Fruit fly (Drosophila melanogaster) whole organism, larva: ENCODE data around the gene CG6283.

Experiments used
- noc ChIP-seq: fragments of 200-800 bp; sonication (Bioruptor generic); optimal IDR thresholded peaks from 3 replicates; lab custom pipeline; 2019; ENCODE audit warnings: missing biosample characterization, mild to moderate bottlenecking, missing genetic modification characterization, moderate library complexity

The CG6283 gene

DNA sequence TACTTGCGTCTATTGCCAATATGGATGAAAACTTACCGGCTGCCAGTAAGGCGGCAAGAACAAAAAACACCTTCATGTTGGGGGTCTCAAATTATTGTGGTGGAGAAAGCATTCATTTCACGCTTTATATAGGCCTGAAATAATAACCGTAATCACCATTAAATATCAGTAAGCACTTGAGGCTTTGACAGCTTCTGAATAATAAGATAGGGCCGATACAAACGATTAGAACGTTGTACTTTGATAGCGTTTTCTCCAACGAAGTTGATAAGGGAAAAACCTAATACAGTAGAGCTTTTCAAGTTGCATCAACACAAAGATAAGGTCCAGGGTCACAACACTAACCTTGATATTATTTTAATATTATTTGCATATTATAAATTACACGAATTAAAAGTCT, at the start of gene CG6283:
Gene CG6283 (minus strand): TSS at position 101 of the 400 bp plus-strand sequence.
- TF ChIP-seq noc: no peak

DNA sequence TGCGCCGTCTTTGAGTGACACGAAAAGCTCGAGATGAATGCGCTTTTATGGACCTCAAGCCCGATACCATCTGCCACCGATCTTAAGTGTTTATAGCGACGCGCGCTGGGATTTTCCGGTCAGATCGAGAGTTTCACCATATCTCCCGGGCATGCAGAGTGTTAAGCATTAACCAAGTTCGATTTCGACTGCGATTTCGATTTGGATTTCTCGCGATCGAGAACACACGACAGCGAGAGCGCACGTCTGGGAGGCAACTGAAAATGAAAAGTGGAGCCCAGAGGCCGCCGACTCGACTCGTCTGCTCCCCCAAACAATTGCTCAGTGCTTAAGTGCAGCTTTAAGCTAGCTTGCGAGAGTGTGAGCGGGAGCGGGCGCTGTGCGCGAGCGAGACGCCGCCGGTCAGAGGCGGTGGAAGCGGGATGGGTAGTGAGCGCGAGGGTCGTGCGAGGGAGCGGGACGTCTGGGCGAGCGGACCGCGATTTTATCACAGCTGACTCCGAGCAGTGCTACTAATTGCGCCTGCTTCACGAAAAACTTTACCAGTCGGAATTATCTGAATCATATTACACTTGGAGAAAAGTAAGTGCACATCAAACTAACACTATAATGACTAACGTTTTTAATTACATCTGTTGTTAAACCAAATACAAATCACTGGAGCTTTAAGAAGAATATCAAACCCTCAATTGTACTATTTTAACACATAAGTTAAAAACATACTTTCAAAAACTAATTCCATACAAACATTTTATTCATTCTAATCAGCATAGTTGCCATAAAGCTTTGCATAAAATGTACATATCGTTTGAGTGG, 48.8 kb upstream of the CG6283 start, which contains the start of gene spz:
Gene spz (minus strand): TSS at position 261 of the 816 bp plus-strand sequence.
- no peak for TF ChIP-seq noc

DNA sequence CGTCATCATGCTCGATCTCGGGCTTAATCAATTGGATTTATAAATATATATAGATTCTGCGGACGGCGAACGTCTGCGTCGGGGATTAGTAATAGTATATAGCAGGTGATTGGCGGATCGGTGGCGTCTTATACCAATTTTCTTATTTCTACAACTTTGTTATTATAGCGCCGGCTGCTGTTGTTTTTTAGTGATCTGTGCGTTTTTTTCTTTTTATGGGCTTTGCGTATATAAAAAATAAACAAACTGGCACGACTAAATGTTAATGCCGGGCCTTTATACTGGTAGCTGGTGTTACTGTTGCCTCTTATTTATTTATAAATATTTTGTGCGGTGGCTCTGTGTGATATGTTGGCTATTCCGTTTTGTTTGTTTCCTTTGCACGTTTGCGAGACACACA, 48.0 kb upstream of the CG6283 start:
- no peak for TF ChIP-seq noc

DNA sequence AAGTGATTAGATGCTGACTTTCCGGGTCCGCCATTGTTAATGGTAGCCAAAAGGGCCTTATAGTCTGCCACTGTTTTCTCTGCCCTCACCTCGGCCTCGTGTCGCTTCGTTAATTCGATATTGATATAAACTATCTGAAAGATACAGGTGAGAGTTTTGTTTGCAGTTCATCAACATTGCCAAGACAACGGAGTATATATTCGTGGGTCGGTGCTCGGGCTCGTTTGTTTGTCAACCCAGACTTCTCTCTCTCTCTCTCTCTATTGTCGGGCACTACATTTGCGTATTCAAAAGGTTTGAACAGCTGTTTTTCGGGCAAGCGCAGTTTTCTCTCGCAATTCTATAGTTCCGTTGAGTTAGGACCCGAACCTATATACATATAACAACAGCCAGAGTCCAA, 46.2 kb upstream of the CG6283 start:
- no peak for TF ChIP-seq noc

DNA sequence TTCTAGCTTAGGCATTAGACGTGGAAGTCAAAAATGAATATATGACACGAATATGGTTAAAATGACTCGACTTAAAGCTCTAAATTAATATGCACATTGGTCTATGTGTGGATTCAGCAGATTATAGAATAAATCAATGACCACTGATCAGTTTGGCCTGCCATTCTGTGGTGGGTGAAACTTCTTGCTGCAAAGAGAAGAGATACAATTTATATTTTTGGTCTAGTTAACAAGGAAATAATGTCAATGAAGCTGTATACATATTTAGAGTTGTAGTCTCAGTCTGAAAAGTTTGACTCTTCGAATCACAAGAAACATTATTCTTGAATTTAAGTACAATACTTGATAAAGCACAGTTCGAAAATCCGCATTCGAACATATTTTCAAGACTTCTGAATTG, 44.0 kb upstream of the CG6283 start, which contains the start of gene CG43935:
Gene CG43935 (plus strand): TSS at position 301 of the 400 bp plus-strand sequence.
- TF ChIP-seq noc: no peak

DNA sequence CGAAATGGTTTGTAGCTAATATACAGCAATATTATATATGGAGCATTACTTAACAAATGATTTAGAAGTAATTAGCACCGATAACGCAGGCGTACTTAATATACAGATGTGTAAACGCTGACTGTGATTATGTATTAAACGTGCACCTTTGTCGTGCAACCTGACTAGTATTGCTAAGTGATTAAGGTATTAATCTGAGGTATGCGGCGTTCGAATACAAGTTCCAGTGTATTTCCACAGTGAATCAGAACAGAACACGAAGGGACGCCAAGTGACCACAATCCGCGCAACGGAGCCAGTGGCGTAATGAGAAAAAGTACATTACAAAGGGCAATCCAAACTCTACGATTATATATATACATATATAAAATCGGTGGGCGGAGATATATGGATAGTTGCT, 42.9 kb upstream of the CG6283 start, which contains the start of gene Nep5:
Gene Nep5 (minus strand): TSS at position 101 of the 400 bp plus-strand sequence.
- TF ChIP-seq noc: no peak

DNA sequence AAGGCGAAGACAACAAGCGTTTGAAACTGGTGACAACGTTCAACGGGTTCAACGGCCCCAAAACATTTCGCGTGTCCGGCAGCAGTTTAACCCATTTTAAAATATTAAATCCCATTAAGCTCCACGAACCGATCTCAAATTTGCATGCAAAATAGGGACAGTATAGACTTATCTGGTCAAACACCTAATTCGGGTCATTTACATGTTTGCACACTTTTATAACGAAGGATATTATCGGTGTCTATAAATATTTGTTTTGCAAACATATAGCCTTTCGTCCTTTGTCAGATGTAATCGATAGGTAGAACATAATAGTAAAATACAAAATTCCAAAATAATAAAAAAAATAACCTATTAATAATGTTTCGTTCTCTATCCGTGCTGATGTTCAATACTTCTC, 40.7 kb upstream of the CG6283 start, which contains the start of gene CG34292:
Gene CG34292 (plus strand): TSS at position 301 of the 400 bp plus-strand sequence.
- no peak for TF ChIP-seq noc

DNA sequence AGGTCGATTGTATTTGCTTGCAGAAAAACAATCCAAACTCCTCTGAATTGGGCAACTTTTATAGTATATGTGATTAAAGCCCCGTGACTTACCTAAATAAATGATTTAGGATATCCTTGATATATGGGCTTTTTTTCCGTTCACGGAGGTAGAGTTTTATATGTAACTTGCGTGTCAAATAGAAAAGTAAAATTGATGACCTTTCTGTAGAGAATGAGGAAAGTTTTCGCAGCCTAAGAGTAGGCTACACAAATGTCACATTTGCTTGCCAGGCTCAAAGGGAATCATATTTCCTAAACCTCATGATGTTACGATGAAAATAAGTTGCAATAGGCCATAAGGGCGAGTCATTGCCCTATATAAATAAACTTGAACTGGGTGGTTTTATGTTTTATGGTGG, 35.0 kb upstream of the CG6283 start:
- no peak for TF ChIP-seq noc

DNA sequence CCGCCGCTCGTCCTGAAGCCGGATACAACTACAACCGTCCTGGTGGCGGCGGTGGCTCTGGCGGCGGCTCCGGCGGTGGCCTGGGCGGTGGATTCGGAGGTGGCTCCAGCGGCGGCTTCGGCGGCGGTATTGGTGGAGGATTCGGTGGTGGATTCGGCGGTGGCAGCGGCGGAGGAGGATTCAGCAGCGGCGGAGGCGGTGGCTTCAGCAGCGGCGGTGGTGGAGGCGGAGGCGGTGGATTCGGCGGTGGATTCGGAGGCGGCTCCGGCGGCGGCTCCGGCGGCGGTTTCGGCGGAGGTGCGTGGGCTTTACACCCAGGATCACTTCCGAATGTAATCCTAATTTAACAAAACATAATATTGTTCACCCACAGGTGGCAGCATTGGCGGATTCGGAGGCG, 28.4 kb upstream of the CG6283 start:
- TF ChIP-seq noc: no peak

DNA sequence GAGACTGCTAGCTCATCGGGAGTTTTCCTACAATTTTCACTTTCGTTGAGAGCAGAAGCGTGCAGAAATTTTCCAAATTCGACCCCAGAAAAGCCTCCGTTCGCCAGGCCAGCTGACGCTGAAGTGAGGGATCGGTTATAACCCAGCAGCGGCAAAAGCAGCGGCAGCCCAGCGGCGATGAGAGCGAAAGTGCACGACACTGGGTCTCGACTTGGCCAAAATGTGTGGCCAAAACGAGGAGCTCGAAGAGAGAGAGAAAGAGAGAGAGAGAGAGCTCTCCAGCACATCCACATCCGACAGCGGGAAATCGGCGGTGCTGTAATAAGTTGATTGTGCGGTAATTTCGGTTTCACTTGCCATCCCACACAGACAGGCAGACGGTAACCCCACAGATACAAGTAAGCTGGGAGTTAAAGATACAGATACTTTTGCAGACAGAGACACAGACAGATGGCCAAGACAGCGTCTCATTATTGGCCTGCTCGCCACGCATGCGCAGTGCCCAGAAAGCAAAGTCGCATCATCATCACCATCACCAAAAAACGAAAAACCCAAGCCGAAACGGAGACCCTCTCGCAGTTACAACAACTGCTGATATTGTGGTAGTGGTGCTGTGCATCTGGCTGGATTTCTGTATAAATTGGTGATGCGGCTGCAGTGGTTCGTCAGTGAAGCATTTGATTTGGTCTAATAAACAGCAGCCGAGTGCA, 27.5 kb upstream of the CG6283 start, which contains the start of gene TwdlT:
Gene TwdlT (plus strand): TSS at position 660 of the 710 bp plus-strand sequence.
- TF ChIP-seq noc: no peak

DNA sequence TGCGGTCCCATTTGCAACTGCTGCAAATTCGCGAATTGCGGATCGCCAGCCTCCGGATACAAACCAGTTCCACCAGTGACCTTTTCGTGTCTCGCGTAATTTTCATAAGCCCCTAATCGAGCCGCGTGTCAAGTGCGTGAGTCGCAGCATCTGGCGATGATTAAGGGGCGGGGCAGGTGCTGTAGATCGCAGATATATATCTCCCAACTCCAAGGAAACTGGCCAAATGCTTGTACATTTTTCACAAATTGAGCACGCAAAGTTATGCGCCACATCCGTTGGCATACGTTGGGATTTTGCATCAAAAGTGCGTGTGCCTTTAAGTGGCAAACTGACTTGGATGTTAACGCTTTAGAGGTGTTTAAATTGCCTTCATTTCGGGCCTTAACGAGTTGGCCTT, 18.9 kb upstream of the CG6283 start:
- TF ChIP-seq noc: no peak

DNA sequence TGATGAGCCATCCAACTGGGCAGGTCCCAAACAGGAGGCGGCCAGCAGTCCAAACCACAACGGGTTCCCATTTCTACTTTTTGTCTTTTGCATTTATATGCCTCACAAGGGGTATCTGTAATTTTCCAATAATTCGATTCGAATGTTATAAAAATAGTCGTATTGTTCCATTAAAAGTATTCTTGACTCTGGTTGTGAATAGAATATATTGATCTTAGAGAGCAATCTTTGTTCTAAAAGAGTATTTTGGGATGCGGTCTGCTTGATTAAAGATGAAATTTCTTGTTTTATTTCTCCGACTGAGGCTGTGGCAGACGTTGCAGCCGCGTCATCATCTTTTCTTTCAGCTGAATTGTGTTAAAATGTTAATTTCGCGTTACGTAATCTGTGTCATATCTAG, 12.8 kb upstream of the CG6283 start:
- no peak for TF ChIP-seq noc

DNA sequence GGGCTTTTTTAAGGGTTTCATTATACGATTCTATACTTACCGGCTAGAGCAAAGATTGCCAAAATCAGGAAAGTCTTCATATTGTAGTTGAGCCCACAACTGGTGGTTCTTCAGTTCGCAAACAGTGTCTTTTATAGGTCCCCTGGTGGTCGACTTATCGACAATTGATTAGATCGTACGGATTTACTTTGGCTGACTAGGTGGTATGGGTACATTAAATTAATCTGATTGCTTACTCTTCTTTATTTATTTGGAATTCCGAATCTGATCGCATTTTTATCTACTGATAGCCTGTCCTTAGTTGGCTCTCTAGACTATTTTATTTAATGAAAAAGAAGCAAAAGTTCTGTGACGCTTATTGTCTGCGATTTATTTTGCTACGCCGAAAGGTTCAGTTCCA, 4.8 kb upstream of the CG6283 start, which contains the start of gene CG6271:
Gene CG6271 (minus strand): TSS at position 101 of the 400 bp plus-strand sequence.
- no peak for TF ChIP-seq noc

DNA sequence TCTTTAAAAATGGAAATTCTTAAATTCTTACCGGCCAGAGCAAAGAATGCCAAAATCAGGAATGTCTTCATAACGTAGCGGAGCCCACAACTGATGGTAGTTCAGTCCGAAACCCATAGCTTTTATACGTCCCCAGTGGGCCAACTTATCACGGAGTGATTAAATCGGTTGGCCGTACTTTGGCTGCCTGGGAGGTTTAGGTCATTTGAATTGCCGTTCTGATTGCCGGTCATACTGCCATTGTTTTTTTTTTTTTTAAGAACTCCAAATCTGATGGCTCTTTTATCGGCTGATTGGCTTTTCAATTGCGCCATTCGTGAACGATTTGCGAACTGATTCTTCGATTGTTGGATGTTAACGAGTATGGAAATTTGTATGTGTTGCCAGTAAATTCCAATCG, 1.9 kb upstream of the CG6283 start, which contains the start of gene CG6277:
Gene CG6277 (minus strand): TSS at position 101 of the 400 bp plus-strand sequence.
- no peak for TF ChIP-seq noc

DNA sequence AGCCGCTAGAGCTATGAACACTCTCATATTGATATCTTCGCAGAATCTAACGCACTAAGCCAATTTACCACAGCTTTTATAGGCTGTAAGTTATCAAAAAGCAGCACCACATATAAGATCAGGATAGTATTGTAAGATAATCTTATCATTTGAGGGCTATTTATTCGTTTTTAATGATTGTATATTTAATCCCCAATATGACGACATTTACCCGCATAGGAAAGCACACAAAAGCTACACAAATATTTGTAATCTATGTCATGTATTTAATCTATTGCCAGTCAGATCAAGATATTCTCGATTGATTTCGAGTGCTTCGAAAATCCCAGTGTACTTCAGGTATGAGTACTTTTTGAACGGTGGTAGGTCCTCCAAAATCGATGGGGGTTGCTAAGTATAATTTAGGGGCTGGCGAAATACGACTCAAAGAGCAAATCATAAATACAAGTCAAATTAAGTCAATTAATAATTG, 1.4 kb downstream of the CG6283 start, which contains the start of gene CG17191:
Gene CG17191 (minus strand): TSS at position 51 of the 472 bp plus-strand sequence.
- TF ChIP-seq noc: peak; percentile 72

DNA sequence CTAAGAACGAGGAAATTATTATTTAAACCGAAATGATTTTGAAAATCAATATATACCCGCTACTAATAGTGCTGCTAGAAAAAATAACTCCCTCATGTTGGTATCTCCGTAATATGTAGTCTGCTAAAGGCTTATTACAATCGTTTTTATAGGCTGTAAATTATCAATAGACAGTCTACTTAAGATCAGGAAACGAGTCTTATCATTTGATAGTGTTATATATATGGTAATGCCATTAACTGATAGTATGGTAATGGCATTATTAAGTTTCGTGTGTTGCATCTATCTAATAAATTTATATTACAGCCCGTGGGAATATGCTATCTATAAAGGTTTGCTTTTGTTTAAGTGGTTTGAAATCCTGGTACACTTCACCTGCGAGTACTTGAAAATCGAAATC, 3.0 kb downstream of the CG6283 start, which contains the start of gene CG17192:
Gene CG17192 (minus strand): TSS at position 101 of the 400 bp plus-strand sequence.
- TF ChIP-seq noc: no peak

DNA sequence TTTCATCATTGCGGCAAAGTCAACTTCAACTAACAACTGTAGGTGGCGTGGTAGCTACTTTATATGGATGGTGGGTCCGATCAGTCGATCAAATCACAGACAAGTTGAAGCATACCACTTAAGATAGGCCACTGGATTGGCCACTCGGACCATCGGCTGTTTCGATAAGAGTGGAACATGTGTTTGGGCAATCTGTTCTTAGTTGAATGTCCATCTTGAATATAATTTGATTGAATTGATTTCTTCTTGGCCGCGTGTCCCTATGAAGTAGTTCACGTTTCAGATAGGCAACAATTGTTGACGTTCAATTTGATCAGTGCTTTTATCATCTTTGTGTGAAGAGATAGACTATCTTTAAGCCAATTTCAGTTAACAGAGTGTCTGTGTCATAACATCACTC, 14.2 kb downstream of the CG6283 start, which contains the start of gene CG6295:
Gene CG6295 (minus strand): TSS at position 34 of the 400 bp plus-strand sequence.
- TF ChIP-seq noc: no peak
